Worm (Caenorhabditis elegans) whole organism, midembryonic: ENCODE results near the gene zyx-1.

Experiments used
- T22C8.4 ChIP-seq: fragments of 200-800 bp; sonication (Bioruptor generic); IDR thresholded peaks from 2 replicates; pipeline ENCODE4 v1.3.6; 2022; ENCODE audit warnings: missing genetic modification characterization, missing compliant biosample characterization
- cog-1 ChIP-seq: sonication (generic microtip); optimal IDR thresholded peaks from 2 replicates; lab custom pipeline; 2016; ENCODE audit warnings: missing genetic modification characterization, missing compliant biosample characterization
- flt-1 ChIP-seq: fragments of 200-800 bp; sonication (Bioruptor generic); IDR thresholded peaks from 2 replicates; pipeline ENCODE4 v1.3.6; 2022; ENCODE audit warnings: missing genetic modification characterization, missing compliant biosample characterization
- klf-2 ChIP-seq: fragments of 200-800 bp; sonication (Bioruptor generic); conservative IDR thresholded peaks from 2 replicates; pipeline ENCODE4 v1.3.6; 2022; ENCODE audit warnings: missing genetic modification reagents, missing genetic modification characterization, missing compliant biosample characterization
- med-1 ChIP-seq: sonication (generic microtip); optimal IDR thresholded peaks from 2 replicates; lab custom pipeline; 2017; ENCODE audit warnings: missing genetic modification characterization, mild to moderate bottlenecking, missing compliant biosample characterization, antibody characterized with exemption, missing genetic modification reagents; ENCODE audit not compliant: insufficient read depth
- ref-1 ChIP-seq: fragments of 200-800 bp; sonication (Bioruptor generic); conservative IDR thresholded peaks from 2 replicates; pipeline ENCODE4 v1.3.6; 2022; ENCODE audit warnings: missing genetic modification reagents, missing genetic modification characterization, missing compliant biosample characterization
- tab-1 ChIP-seq: fragments of 200-800 bp; sonication (Bioruptor generic); IDR thresholded peaks from 2 replicates; pipeline ENCODE4 v1.3.6; 2022; ENCODE audit warnings: missing genetic modification characterization, missing compliant biosample characterization
- ztf-23 ChIP-seq: fragments of 200-800 bp; sonication (Bioruptor generic); IDR thresholded peaks from 2 replicates; pipeline ENCODE4 v1.3.6; 2022; ENCODE audit warnings: missing genetic modification reagents, missing genetic modification characterization, missing compliant biosample characterization
- ztf-29 ChIP-seq: fragments of 200-800 bp; sonication (Bioruptor generic); IDR thresholded peaks from 2 replicates; pipeline ENCODE4 v1.3.6; 2022; ENCODE audit warnings: missing genetic modification reagents, missing genetic modification characterization, missing compliant biosample characterization

ce11 chrII:13098175-13098574 is 41.5 kb downstream of the zyx-1 start, which contains the start of gene col-86:
- TF ChIP-seq T22C8.4: no peak
- TF ChIP-seq tab-1 (GFP tag; lab: Robert Waterston, UW): no peak
- TF ChIP-seq ref-1: no peak
- TF ChIP-seq ztf-23: no peak
- no peak for TF ChIP-seq ztf-29
- no peak for TF ChIP-seq cog-1 (tag; lab: Kevin White, UChicago)
- TF ChIP-seq flt-1 (GFP tag; lab: Robert Waterston, UW): no peak
- no peak for TF ChIP-seq klf-2
- TF ChIP-seq med-1 (GFP tag; lab: Kevin White, UChicago): no peak
